Worm (Caenorhabditis elegans): ENCODE results near the gene ram-5.
"Not testable (repeated sequence)": the region's sequence is repeated elsewhere in the genome, so short reads cannot be mapped to it uniquely, and the experiment has no call there.

Gene ram-5

DNA sequence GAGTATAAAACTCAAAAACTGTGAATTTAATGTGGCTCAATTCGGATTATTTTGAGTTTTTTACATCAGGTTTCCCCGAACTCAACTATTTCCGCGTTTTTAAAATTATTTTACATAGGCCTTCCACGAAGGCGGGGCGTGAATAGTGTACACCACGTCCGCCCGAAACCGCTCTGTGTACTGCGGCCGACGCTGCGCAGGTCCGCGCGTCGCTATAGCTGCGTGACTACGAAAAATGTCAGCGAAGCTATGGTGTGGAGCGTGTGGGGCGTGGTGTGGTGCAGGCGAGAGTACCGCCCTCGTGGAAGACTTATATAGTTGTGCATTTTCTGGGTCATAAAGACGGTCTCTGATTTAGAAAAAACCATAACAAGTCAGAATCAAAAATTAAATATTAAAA is 32.1 kb upstream of the ram-5 start:
- TF ChIP-seq snpc-4 (tag; optimal IDR thresholded peaks at IDR 0.05) (peak; percentile 45), zag-1 (tag; optimal IDR thresholded peaks at IDR 0.05) (no peak)

DNA sequence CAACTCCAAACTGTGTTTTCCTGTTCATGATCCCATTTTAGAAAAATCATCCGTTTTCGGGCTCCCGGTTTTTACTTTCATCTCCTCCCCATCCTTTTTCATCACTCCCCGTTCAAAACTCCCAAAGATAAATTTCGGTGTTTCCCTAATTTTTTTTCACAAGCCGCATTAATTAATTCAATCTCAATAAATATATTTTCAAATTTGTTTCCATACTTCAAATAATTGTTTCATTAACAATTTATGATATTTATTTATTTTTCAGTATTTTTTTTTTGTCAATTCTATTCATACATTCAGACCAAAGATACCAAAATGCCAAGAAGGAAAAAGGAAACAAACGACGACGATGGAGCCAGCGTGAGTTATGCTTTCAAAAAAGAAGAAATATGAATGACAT is 29.5 kb upstream of the ram-5 start, which contains the start of gene D1025.1:
TSS of gene D1025.1 (plus strand) at position 301 of the 400 bp plus-strand sequence.
- TF ChIP-seq zag-1 (tag; optimal IDR thresholded peaks at IDR 0.05) (no peak), ceh-16 (tag; optimal IDR thresholded peaks at IDR 0.05) (no peak), nhr-6 (tag; optimal IDR thresholded peaks at IDR 0.05) (no peak), nhr-23 (tag; optimal IDR thresholded peaks at IDR 0.05) (no peak), nhr-10 (tag; optimal IDR thresholded peaks at IDR 0.05) (no peak), ztf-1 (GFP tag; conservative IDR thresholded peaks at IDR 0.05) (no peak), Y55F3AM.14 (GFP tag; optimal IDR thresholded peaks at IDR 0.05) (no peak), ztf-4 (tag; optimal IDR thresholded peaks at IDR 0.05) (no peak), mdl-1 (tag; optimal IDR thresholded peaks at IDR 0.05) (no peak), nhr-21 (tag; optimal IDR thresholded peaks at IDR 0.05) (no peak), unc-62 (GFP tag; optimal IDR thresholded peaks at IDR 0.05) (no peak), sma-3 (GFP tag; optimal IDR thresholded peaks at IDR 0.05) (no peak), sma-9 (GFP tag; optimal IDR thresholded peaks at IDR 0.05) (no peak), sma-9 (tag; optimal IDR thresholded peaks at IDR 0.05) (no peak)

DNA sequence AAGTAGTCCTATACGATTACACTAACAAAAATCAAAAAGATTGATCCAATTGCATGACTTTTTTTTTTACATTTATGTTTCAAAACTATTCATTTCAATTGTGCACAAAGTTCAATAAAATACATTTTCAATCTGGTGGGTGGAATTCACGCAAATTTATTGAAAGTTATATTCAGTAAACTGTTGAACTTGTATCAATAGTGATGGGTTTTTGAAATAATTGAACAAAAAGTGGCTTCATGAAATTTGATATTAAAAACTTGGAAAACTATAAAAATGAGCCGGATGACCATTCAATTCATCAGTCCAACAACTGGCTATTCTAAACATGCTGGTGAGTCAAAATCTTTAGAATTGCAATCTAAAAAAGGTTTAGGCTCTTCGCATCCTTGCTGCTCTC is 26.7 kb upstream of the ram-5 start, which contains the start of gene nspc-16:
TSS of gene nspc-16 (plus strand) at position 301 of the 400 bp plus-strand sequence.
- TF ChIP-seq alr-1 (tag; optimal IDR thresholded peaks at IDR 0.05) (no peak), mbf-1 (tag; optimal IDR thresholded peaks at IDR 0.05) (no peak), ama-1 (optimal IDR thresholded peaks at IDR 0.05) (no peak), zag-1 (tag; optimal IDR thresholded peaks at IDR 0.05) (no peak), ztf-1 (GFP tag; conservative IDR thresholded peaks at IDR 0.05) (no peak), ceh-16 (tag; optimal IDR thresholded peaks at IDR 0.05) (no peak), lsy-2 (tag; optimal IDR thresholded peaks at IDR 0.05) (no peak), dmd-4 (tag; optimal IDR thresholded peaks at IDR 0.05) (no peak)

DNA sequence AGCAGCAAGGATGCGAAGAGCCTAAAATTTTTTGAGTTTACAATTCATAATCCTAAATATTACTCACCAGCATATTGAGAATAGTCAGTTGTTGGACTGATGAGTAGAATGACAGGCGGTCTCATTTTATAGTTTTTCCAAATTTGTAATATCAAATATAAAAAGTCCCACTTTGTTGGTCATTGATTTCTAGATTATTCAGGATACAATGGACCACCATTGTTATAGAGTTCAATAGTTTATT is 24.9 kb upstream of the ram-5 start, which contains the start of gene nspc-17:
TSS of gene nspc-17 (minus strand) at position 101 of the 244 bp plus-strand sequence.
- TF ChIP-seq nhr-237, ceh-82, lin-39 (tag; optimal IDR thresholded peaks at IDR 0.05): not testable (repeated sequence)

DNA sequence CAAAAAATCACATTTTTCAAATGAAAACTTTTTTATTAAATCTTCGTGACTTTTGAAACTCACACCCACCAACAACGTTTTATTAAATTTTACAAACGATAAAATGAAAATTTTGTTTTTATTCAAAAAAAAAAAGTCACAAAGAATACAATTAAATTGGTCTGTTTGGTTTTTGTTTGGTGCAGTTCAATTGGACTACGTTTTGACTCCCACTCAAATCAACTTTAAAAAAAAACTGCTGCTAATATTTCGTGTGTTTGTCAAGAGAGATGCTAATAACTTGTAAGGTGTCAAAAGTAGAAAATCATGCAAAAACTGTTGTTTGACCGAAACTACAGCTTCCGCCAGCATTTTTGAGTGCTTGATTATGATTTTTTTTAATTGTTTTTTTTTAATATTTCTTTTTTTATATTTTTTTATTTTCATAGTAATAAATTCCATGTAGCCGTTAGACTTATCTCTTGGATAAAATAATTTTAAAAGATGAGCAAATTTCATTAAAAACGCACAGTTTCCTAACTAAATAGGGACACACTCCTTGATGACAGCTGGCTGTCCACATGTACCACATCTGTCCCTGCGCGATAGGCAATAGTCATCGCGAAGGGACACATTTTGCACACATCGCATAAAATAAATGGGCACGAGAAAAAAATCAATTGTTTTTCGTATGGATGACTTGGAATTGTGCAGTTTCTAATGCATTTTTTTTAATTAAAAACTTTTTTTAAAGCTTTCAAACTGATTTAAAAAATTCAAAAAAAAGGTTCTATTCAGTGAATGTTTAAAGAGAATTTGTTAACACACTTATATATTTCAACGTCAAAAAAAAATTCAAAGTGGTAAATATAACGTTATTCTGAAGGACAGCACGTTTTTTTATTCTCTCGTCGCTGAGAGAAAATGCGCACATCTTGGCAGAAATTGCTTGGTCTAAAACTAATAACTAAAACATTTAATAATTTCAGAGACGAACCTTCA is 24.3 kb upstream of the ram-5 start:
- no peak for TF ChIP-seq nhr-23 (tag; optimal IDR thresholded peaks at IDR 0.05)
- peak; percentile 94 for TF ChIP-seq gmeb-1 (tag; optimal IDR thresholded peaks at IDR 0.05)
- peak; percentile 99 for TF ChIP-seq lin-13 (GFP tag; optimal IDR thresholded peaks at IDR 0.05)
- TF ChIP-seq F13H6.1 (tag; optimal IDR thresholded peaks at IDR 0.05): peak; percentile 99
- peak; percentile 99 for TF ChIP-seq sem-4 (tag; optimal IDR thresholded peaks at IDR 0.05)
- TF ChIP-seq ZK546.5 (tag; optimal IDR thresholded peaks at IDR 0.05): peak; percentile 88
- TF ChIP-seq mab-5 (tag; optimal IDR thresholded peaks at IDR 0.05): peak; percentile 99
- TF ChIP-seq lin-11 (tag; optimal IDR thresholded peaks at IDR 0.05): peak; percentile 98
- TF ChIP-seq elt-1 (tag; optimal IDR thresholded peaks at IDR 0.05): no peak
- TF ChIP-seq unc-39 (tag; optimal IDR thresholded peaks at IDR 0.05): peak; percentile 79
- peak; percentile 74 for TF ChIP-seq dmd-4 (tag; optimal IDR thresholded peaks at IDR 0.05)
- TF ChIP-seq nhr-6 (tag; optimal IDR thresholded peaks at IDR 0.05): peak; percentile 99
- peak; percentile 82 for TF ChIP-seq ztf-11 (tag; optimal IDR thresholded peaks at IDR 0.05)
- no peak for TF ChIP-seq ztf-1 (GFP tag; conservative IDR thresholded peaks at IDR 0.05)
- peak; percentile 79 for TF ChIP-seq mbf-1 (tag; optimal IDR thresholded peaks at IDR 0.05)
- TF ChIP-seq Y55F3AM.14 (GFP tag; optimal IDR thresholded peaks at IDR 0.05): peak; percentile 98
- peak; percentile 99 for TF ChIP-seq nhr-25 (tag; optimal IDR thresholded peaks at IDR 0.05)
- TF ChIP-seq ztf-4 (tag; optimal IDR thresholded peaks at IDR 0.05): peak; percentile 99
- TF ChIP-seq nhr-237 (tag; optimal IDR thresholded peaks at IDR 0.05): peak; percentile 98
- TF ChIP-seq fos-1 (tag; optimal IDR thresholded peaks at IDR 0.05): peak; percentile 99
- peak; percentile 99 for TF ChIP-seq C34F6.9 (tag; optimal IDR thresholded peaks at IDR 0.05)
- peak; percentile 98 for TF ChIP-seq egl-27 (tag; optimal IDR thresholded peaks at IDR 0.05)
- peak; percentile 99 for TF ChIP-seq zag-1 (tag; optimal IDR thresholded peaks at IDR 0.05)
- TF ChIP-seq elt-3 (tag; optimal IDR thresholded peaks at IDR 0.05): peak; percentile 91
- peak; percentile 100 for TF ChIP-seq crh-2 (tag; optimal IDR thresholded peaks at IDR 0.05)
- peak; percentile 97 for TF ChIP-seq ceh-16 (tag; optimal IDR thresholded peaks at IDR 0.05)
- TF ChIP-seq nhr-12 (tag; optimal IDR thresholded peaks at IDR 0.05): peak; percentile 80
- TF ChIP-seq snpc-4 (tag; optimal IDR thresholded peaks at IDR 0.05): peak; percentile 92
- peak; percentile 99 for TF ChIP-seq nhr-77 (tag; optimal IDR thresholded peaks at IDR 0.05)
- TF ChIP-seq ceh-82 (tag; optimal IDR thresholded peaks at IDR 0.05): peak; percentile 100
- TF ChIP-seq sma-9 (GFP tag; optimal IDR thresholded peaks at IDR 0.05): peak; percentile 99
- TF ChIP-seq sma-9 (tag; optimal IDR thresholded peaks at IDR 0.05): no peak
- TF ChIP-seq aly-2 (tag; optimal IDR thresholded peaks at IDR 0.05): peak; percentile 97

All from whole organism, L2 larva.